Fruit fly (Drosophila melanogaster) whole organism, embryonic: ENCODE results near the gene CG46463.

Experiments used
- Adf1 ChIP-seq: fragments of 200-800 bp; sonication (Bioruptor generic); IDR thresholded peaks from 2 replicates; pipeline ENCODE4 v1.3.6; 2022; ENCODE audit warnings: missing biosample characterization, missing genetic modification characterization
- Aef1 ChIP-seq: fragments of 200-800 bp; sonication (Bioruptor generic); IDR thresholded peaks from 3 replicates; pipeline ENCODE4 v1.3.6; 2022; ENCODE audit warnings: missing biosample characterization, missing genetic modification characterization
- Awh ChIP-seq: fragments of 200-800 bp; sonication (Bioruptor generic); IDR thresholded peaks from 2 replicates; pipeline ENCODE4, ENCODE4 v1.3.6; 2022; ENCODE audit warnings: missing biosample characterization, missing genetic modification characterization
- BEAF-32 ChIP-seq: fragments of 200-800 bp; sonication (Bioruptor generic); optimal IDR thresholded peaks from 3 replicates; lab custom pipeline; 2017; ENCODE audit warnings: missing biosample characterization, missing genetic modification characterization, mild to moderate bottlenecking, moderate library complexity, missing genetic modification reagents
- CG10366 ChIP-seq: fragments of 200-800 bp; sonication (Bioruptor generic); IDR thresholded peaks from 2 replicates; pipeline ENCODE4 v1.3.6; 2022; ENCODE audit warnings: missing biosample characterization, missing genetic modification characterization
- CG10462 ChIP-seq: fragments of 200-800 bp; sonication (Bioruptor generic); optimal IDR thresholded peaks from 2 replicates; lab custom pipeline; 2016; ENCODE audit warnings: missing biosample characterization, missing genetic modification characterization
- CG11093 ChIP-seq: fragments of 200-800 bp; sonication (Bioruptor generic); IDR thresholded peaks from 3 replicates; pipeline ENCODE4 v1.3.6; 2022; ENCODE audit warnings: missing biosample characterization, missing genetic modification characterization
- CG11504 ChIP-seq: fragments of 200-800 bp; sonication (Bioruptor generic); optimal IDR thresholded peaks from 3 replicates; lab custom pipeline; 2019; ENCODE audit warnings: missing biosample characterization, mild to moderate bottlenecking, missing genetic modification characterization, moderate library complexity
- CG12219 ChIP-seq: fragments of 200-800 bp; sonication (Bioruptor generic); optimal IDR thresholded peaks from 3 replicates; lab custom pipeline; 2018; ENCODE audit warnings: missing biosample characterization, mild to moderate bottlenecking, missing genetic modification characterization
- CG1233 ChIP-seq: fragments of 200-800 bp; sonication (Bioruptor generic); optimal IDR thresholded peaks from 4 replicates; lab custom pipeline; 2018; ENCODE audit warnings: missing biosample characterization, mild to moderate bottlenecking, missing genetic modification characterization
- CG14860 ChIP-seq: fragments of 200-800 bp; sonication (Bioruptor generic); IDR thresholded peaks from 3 replicates; pipeline ENCODE4 v1.3.6; 2022; ENCODE audit warnings: missing biosample characterization, missing genetic modification characterization; ENCODE audit not compliant: partially characterized antibody
- CG15601 ChIP-seq: fragments of 200-800 bp; sonication (Bioruptor generic); optimal IDR thresholded peaks from 3 replicates; lab custom pipeline; 2019; ENCODE audit warnings: missing biosample characterization, mild to moderate bottlenecking, missing genetic modification characterization, moderate library complexity
- CG1603 ChIP-seq: fragments of 200-800 bp; sonication (Bioruptor generic); optimal IDR thresholded peaks from 2 replicates; lab custom pipeline; 2019; ENCODE audit warnings: missing biosample characterization, mild to moderate bottlenecking, missing genetic modification characterization, moderate library complexity
- CG17359 ChIP-seq: fragments of 200-800 bp; sonication (Bioruptor generic); optimal IDR thresholded peaks from 3 replicates; lab custom pipeline; 2018; ENCODE audit warnings: missing biosample characterization, mild to moderate bottlenecking, missing genetic modification characterization, moderate library complexity
- CG2116 ChIP-seq: fragments of 200-800 bp; sonication (Bioruptor generic); optimal IDR thresholded peaks from 3 replicates; lab custom pipeline; 2018; ENCODE audit warnings: missing biosample characterization, mild to moderate bottlenecking, missing genetic modification characterization
- CG3995 ChIP-seq: fragments of 200-800 bp; sonication (Bioruptor generic); optimal IDR thresholded peaks from 3 replicates; lab custom pipeline; 2016; ENCODE audit warnings: missing biosample characterization, missing genetic modification characterization
- CG4282 ChIP-seq: fragments of 200-800 bp; sonication (Bioruptor generic); optimal IDR thresholded peaks from 2 replicates; lab custom pipeline; 2016; ENCODE audit warnings: missing biosample characterization, missing genetic modification characterization
- CG4617 ChIP-seq: fragments of 200-800 bp; sonication (Bioruptor generic); optimal IDR thresholded peaks from 3 replicates; lab custom pipeline; 2016; ENCODE audit warnings: missing biosample characterization, missing genetic modification characterization, borderline replicate concordance
- CG4730 ChIP-seq: fragments of 200-800 bp; sonication (Bioruptor generic); IDR thresholded peaks from 2 replicates; pipeline ENCODE4 v1.3.6; 2022; ENCODE audit warnings: missing biosample characterization, missing genetic modification characterization
- CG6272 ChIP-seq: fragments of 200-800 bp; sonication (Bioruptor generic); IDR thresholded peaks from 2 replicates; pipeline ENCODE4 v1.3.6; 2022; ENCODE audit warnings: missing biosample characterization, missing genetic modification characterization
- CG7963 ChIP-seq: fragments of 200-800 bp; sonication (Bioruptor generic); IDR thresholded peaks from 3 replicates; pipeline ENCODE4 v1.3.6; 2022; ENCODE audit warnings: missing biosample characterization, missing genetic modification characterization; ENCODE audit not compliant: partially characterized antibody
- CG9437 ChIP-seq: fragments of 200-800 bp; sonication (Bioruptor generic); optimal IDR thresholded peaks from 2 replicates; lab custom pipeline; 2018; ENCODE audit warnings: missing biosample characterization, mild to moderate bottlenecking, missing genetic modification characterization
- D ChIP-seq, 2 experiments: fragments of 200-800 bp in 1 of 2; fragments of >200 bp in 1 of 2; sonication (Bioruptor generic) in 1 of 2; optimal IDR thresholded peaks; 2 replicates in 1 of 2; 3 replicates in 1 of 2; lab custom pipeline; 2017; ENCODE audit warnings: mild to moderate bottlenecking in 1 of 2, missing biosample characterization in 1 of 2, missing genetic modification characterization in 1 of 2, missing genetic modification reagents in 1 of 2
- Doc3 ChIP-seq: fragments of 200-800 bp; sonication (Bioruptor generic); IDR thresholded peaks from 3 replicates; pipeline ENCODE4 v1.3.6; 2022; ENCODE audit warnings: missing biosample characterization, missing genetic modification characterization; ENCODE audit not compliant: partially characterized antibody
- Hmx ChIP-seq: fragments of 200-800 bp; sonication (Bioruptor generic); optimal IDR thresholded peaks from 2 replicates; lab custom pipeline; 2016; ENCODE audit warnings: missing biosample characterization, missing genetic modification characterization
- Jarid2 ChIP-seq: fragments of 200-800 bp; sonication (Bioruptor generic); optimal IDR thresholded peaks from 3 replicates; lab custom pipeline; 2017; ENCODE audit warnings: mild to moderate bottlenecking, missing biosample characterization, missing genetic modification reagents, missing genetic modification characterization
- MBD-R2 ChIP-seq: fragments of 200-800 bp; sonication (Bioruptor generic); IDR thresholded peaks from 2 replicates; pipeline ENCODE4 v1.3.6; 2022; ENCODE audit warnings: missing biosample characterization, missing genetic modification characterization
- MTF-1 ChIP-seq: fragments of 200-800 bp; sonication (Bioruptor generic); optimal IDR thresholded peaks from 2 replicates; lab custom pipeline; 2018; ENCODE audit warnings: missing biosample characterization, mild to moderate bottlenecking, missing genetic modification characterization, borderline replicate concordance
- Mrtf ChIP-seq: fragments of 200-800 bp; sonication (Bioruptor generic); IDR thresholded peaks from 3 replicates; pipeline ENCODE4 v1.3.6; 2022; ENCODE audit warnings: missing biosample characterization, missing genetic modification characterization
- Nf-YB ChIP-seq: fragments of 200-800 bp; sonication (Bioruptor generic); optimal IDR thresholded peaks from 3 replicates; lab custom pipeline; 2019; ENCODE audit warnings: missing biosample characterization, mild to moderate bottlenecking, missing genetic modification characterization, moderate library complexity
- Scr ChIP-seq: fragments of 200-800 bp; sonication (Bioruptor generic); IDR thresholded peaks from 2 replicates; pipeline ENCODE4 v1.3.6; 2022; ENCODE audit warnings: missing biosample characterization, missing genetic modification characterization; ENCODE audit not compliant: partially characterized antibody
- Sox100B ChIP-seq: fragments of 200-800 bp; sonication (Bioruptor generic); optimal IDR thresholded peaks from 3 replicates; lab custom pipeline; 2018; ENCODE audit warnings: missing biosample characterization, mild to moderate bottlenecking, missing genetic modification characterization
- TFAM ChIP-seq: fragments of 200-800 bp; sonication (Bioruptor generic); optimal IDR thresholded peaks from 2 replicates; lab custom pipeline; 2017; ENCODE audit warnings: missing biosample characterization, missing genetic modification characterization, inconsistent platforms
- Tbp ChIP-seq: fragments of >200 bp; optimal IDR thresholded peaks from 2 replicates; lab custom pipeline; 2018; ENCODE audit warnings: missing biosample characterization, missing genetic modification characterization
- ab ChIP-seq: fragments of 200-800 bp; sonication (Bioruptor generic); optimal IDR thresholded peaks from 2 replicates; lab custom pipeline; 2016; ENCODE audit warnings: missing biosample characterization, missing genetic modification characterization
- chif ChIP-seq, 2 experiments: fragments of 200-800 bp; sonication (Bioruptor generic); optimal IDR thresholded peaks; 3 replicates each; lab custom pipeline; 2016; ENCODE audit warnings: missing biosample characterization in 2 of 2, missing genetic modification characterization in 2 of 2
- chm ChIP-seq: fragments of 200-800 bp; sonication (Bioruptor generic); IDR thresholded peaks from 2 replicates; pipeline ENCODE4 v1.3.6; 2022; ENCODE audit warnings: missing biosample characterization, missing genetic modification characterization
- dm ChIP-seq: fragments of 200-800 bp; sonication (Bioruptor generic); optimal IDR thresholded peaks from 3 replicates; lab custom pipeline; 2016; ENCODE audit warnings: missing biosample characterization, missing genetic modification characterization
- dpn ChIP-seq, 2 experiments: fragments of 200-800 bp; sonication (Bioruptor generic); optimal IDR thresholded peaks; 3 replicates each; lab custom pipeline; 2016; ENCODE audit warnings: missing biosample characterization in 2 of 2, missing genetic modification characterization in 2 of 2
- fd96Cb ChIP-seq: fragments of 200-800 bp; sonication (Bioruptor generic); optimal IDR thresholded peaks from 2 replicates; lab custom pipeline; 2018; ENCODE audit warnings: missing biosample characterization, mild to moderate bottlenecking, missing genetic modification characterization, moderate library complexity
- gcm ChIP-seq: fragments of 200-800 bp; sonication (Bioruptor generic); optimal IDR thresholded peaks from 2 replicates; lab custom pipeline; 2019; ENCODE audit warnings: missing biosample characterization, mild to moderate bottlenecking, missing genetic modification characterization, moderate library complexity
- hb ChIP-seq: fragments of 200-800 bp; sonication (Bioruptor generic); IDR thresholded peaks from 3 replicates; pipeline ENCODE4 v1.3.6; 2022; ENCODE audit warnings: missing biosample characterization, missing genetic modification characterization; ENCODE audit not compliant: partially characterized antibody
- onecut ChIP-seq: fragments of 200-800 bp; sonication (Bioruptor generic); IDR thresholded peaks from 2 replicates; pipeline ENCODE4 v1.3.6; 2022; ENCODE audit warnings: missing biosample characterization, missing genetic modification characterization
- pan ChIP-seq, 4 experiments: fragments of >200 bp in 3 of 4; fragments of 200-800 bp in 1 of 4; sonication (Bioruptor generic) in 1 of 4; optimal IDR thresholded peaks in 3 of 4; IDR thresholded peaks in 1 of 4; 2 replicates each; pipeline versions ENCODE4 v1.3.6 to Lab custom; 2017 to 2022; ENCODE audit warnings: missing biosample characterization in 2 of 4, missing genetic modification characterization in 2 of 4, mixed read lengths in 1 of 4
- prd ChIP-seq, 3 experiments: fragments of >200 bp in 2 of 3; fragments of 200-800 bp in 1 of 3; sonication (Bioruptor generic) in 1 of 3; optimal IDR thresholded peaks in 2 of 3; IDR thresholded peaks in 1 of 3; 2 replicates in 2 of 3; 3 replicates in 1 of 3; pipeline versions ENCODE4 v1.3.6 to Lab custom; 2017 to 2022; ENCODE audit warnings: missing biosample characterization in 1 of 3, missing genetic modification characterization in 1 of 3
- pros ChIP-seq: fragments of 200-800 bp; sonication (Bioruptor generic); optimal IDR thresholded peaks from 3 replicates; lab custom pipeline; 2019; ENCODE audit warnings: missing biosample characterization, mild to moderate bottlenecking, missing genetic modification characterization, moderate library complexity
- sens-2 ChIP-seq: fragments of 200-800 bp; sonication (Bioruptor generic); IDR thresholded peaks from 2 replicates; pipeline ENCODE4 v1.3.6; 2022; ENCODE audit warnings: missing biosample characterization, missing genetic modification characterization
- slp2 ChIP-seq: fragments of 200-800 bp; sonication (Bioruptor generic); optimal IDR thresholded peaks from 2 replicates; lab custom pipeline; 2016; ENCODE audit warnings: missing biosample characterization, missing genetic modification characterization
- sqz ChIP-seq: fragments of 200-800 bp; sonication (Bioruptor generic); optimal IDR thresholded peaks from 3 replicates; lab custom pipeline; 2018; ENCODE audit warnings: missing biosample characterization, mild to moderate bottlenecking, missing genetic modification characterization

CG46463 gene

dm6 chr3L:3450410-3450809 lies 10.7 kb upstream of the CG46463 start (continued):
- TF ChIP-seq D (optimal IDR thresholded peaks at IDR 0.05; lab: Kevin White, UChicago) (no peak), D (GFP tag; optimal IDR thresholded peaks at IDR 0.05; lab: Kevin White, UChicago) (no peak), Nf-YB (GFP tag; lab: Kevin White, UChicago) (peak; percentile 1), chm (GFP tag; lab: Robert Waterston, UW) (no peak), Sox100B (GFP tag; lab: Kevin White, UChicago) (no peak), CG7963 (no peak), CG1233 (GFP tag; lab: Kevin White, UChicago) (no peak), Adf1 (GFP tag; lab: Robert Waterston, UW) (no peak), TFAM (GFP tag; lab: Kevin White, UChicago) (no peak), CG3995 (GFP tag; lab: Kevin White, UChicago) (no peak), ab (GFP tag; lab: Kevin White, UChicago) (no peak), Awh (no peak), CG11093 (GFP tag; lab: Robert Waterston, UW) (no peak), Hmx (no peak), CG11504 (tag; lab: Kevin White, UChicago) (peak; percentile 42), CG6272 (GFP tag; lab: Robert Waterston, UW) (no peak), Mrtf (GFP tag; lab: Robert Waterston, UW) (no peak), fd96Cb (tag; lab: Kevin White, UChicago) (no peak), CG2116 (no peak), onecut (GFP tag; lab: Robert Waterston, UW) (no peak), Jarid2 (GFP tag; lab: Kevin White, UChicago) (no peak), CG15601 (tag; lab: Kevin White, UChicago) (peak; percentile 15), sens-2 (GFP tag; lab: Robert Waterston, UW) (no peak), hb (no peak), CG9437 (GFP tag; lab: Kevin White, UChicago) (peak; percentile 25), Doc3 (no peak), CG10366 (no peak), CG4282 (GFP tag; lab: Kevin White, UChicago) (no peak), CG14860 (GFP tag; lab: Robert Waterston, UW) (no peak), sqz (peak; percentile 37), Tbp (no peak), Scr (GFP tag; lab: Robert Waterston, UW) (no peak), dpn (GFP tag; optimal IDR thresholded peaks at IDR 0.05; lab: Kevin White, UChicago) (peak; percentile 23 to 42), CG17359 (tag; lab: Kevin White, UChicago) (no peak), pan (optimal IDR thresholded peaks at IDR 0.05; lab: Kevin White, UChicago) (peak in 1 of 2 experiments; percentile 33), pan (GFP tag; optimal IDR thresholded peaks at IDR 0.05 in 1 of 2, IDR thresholded peaks at IDR 0.05 in 1 of 2) (no peak), slp2 (GFP tag; lab: Kevin White, UChicago) (no peak), dm (GFP tag; lab: Kevin White, UChicago) (no peak), MTF-1 (GFP tag; lab: Kevin White, UChicago) (no peak), pros (GFP tag; lab: Kevin White, UChicago) (no peak), CG4730 (GFP tag; lab: Robert Waterston, UW) (no peak), gcm (GFP tag; lab: Kevin White, UChicago) (peak; percentile 11), CG12219 (GFP tag; lab: Kevin White, UChicago) (peak; percentile 35), MBD-R2 (GFP tag; lab: Robert Waterston, UW) (no peak), CG1603 (tag; lab: Kevin White, UChicago) (no peak), CG4617 (GFP tag; lab: Kevin White, UChicago) (no peak), CG10462 (GFP tag; lab: Kevin White, UChicago) (no peak), Aef1 (GFP tag; lab: Robert Waterston, UW) (no peak), BEAF-32 (GFP tag; lab: Kevin White, UChicago) (no peak), prd (optimal IDR thresholded peaks at IDR 0.05; lab: Kevin White, UChicago) (no peak), prd (GFP tag; IDR thresholded peaks at IDR 0.05; lab: Robert Waterston, UW) (no peak), chif (GFP tag; optimal IDR thresholded peaks at IDR 0.05; lab: Kevin White, UChicago) (peak; percentile 6 to 14)
